Fruit fly (Drosophila melanogaster) whole organism, prepupa: ENCODE measurements around the gene p24-1.
A peak's percentile ranks its signal among the peaks of the same experiment; 100 is the strongest.

Source experiments
- Blimp-1 ChIP-seq: fragments of 200-800 bp; sonication (Bioruptor generic); optimal IDR thresholded peaks from 3 replicates; lab custom pipeline; 2017; ENCODE audit warnings: missing biosample characterization, missing genetic modification characterization, mild to moderate bottlenecking, moderate library complexity, missing genetic modification reagents
- CG15336 ChIP-seq: fragments of 200-800 bp; sonication (Bioruptor generic); IDR thresholded peaks from 2 replicates; pipeline ENCODE4 v1.3.6; 2022; ENCODE audit warnings: missing biosample characterization, missing genetic modification characterization
- CG1621 ChIP-seq: fragments of 200-800 bp; sonication (Bioruptor generic); optimal IDR thresholded peaks from 3 replicates; lab custom pipeline; 2018; ENCODE audit warnings: missing biosample characterization, mild to moderate bottlenecking, missing genetic modification characterization
- CG16779 ChIP-seq: fragments of 200-800 bp; sonication (Bioruptor generic); optimal IDR thresholded peaks from 3 replicates; lab custom pipeline; 2017; ENCODE audit warnings: missing biosample characterization, mild to moderate bottlenecking, missing genetic modification characterization
- CG31627 ChIP-seq: fragments of 200-800 bp; sonication (Bioruptor generic); optimal IDR thresholded peaks from 3 replicates; lab custom pipeline; 2016; ENCODE audit warnings: missing biosample characterization, missing genetic modification characterization
- CG32006 ChIP-seq: fragments of 200-800 bp; sonication (Bioruptor generic); optimal IDR thresholded peaks from 3 replicates; lab custom pipeline; 2017; ENCODE audit warnings: missing biosample characterization, mild to moderate bottlenecking, missing genetic modification characterization
- CG34406 ChIP-seq: fragments of 200-800 bp; sonication (Bioruptor generic); optimal IDR thresholded peaks from 3 replicates; lab custom pipeline; 2016; ENCODE audit warnings: missing biosample characterization, missing genetic modification characterization
- CG3919 ChIP-seq: fragments of 200-800 bp; sonication (Bioruptor generic); optimal IDR thresholded peaks from 3 replicates; lab custom pipeline; 2016; ENCODE audit warnings: missing biosample characterization, missing genetic modification characterization
- CG4318 ChIP-seq: fragments of 200-800 bp; sonication (Bioruptor generic); optimal IDR thresholded peaks from 3 replicates; lab custom pipeline; 2017; ENCODE audit warnings: missing biosample characterization, mild to moderate bottlenecking, missing genetic modification characterization
- CG6163 ChIP-seq: fragments of 200-800 bp; sonication (Bioruptor generic); IDR thresholded peaks from 3 replicates; pipeline ENCODE4 v1.3.6; 2022; ENCODE audit warnings: missing biosample characterization, missing genetic modification characterization
- CG6854 ChIP-seq: fragments of 200-800 bp; sonication (Bioruptor generic); optimal IDR thresholded peaks from 2 replicates; lab custom pipeline; 2017; ENCODE audit warnings: missing biosample characterization, mild to moderate bottlenecking, missing genetic modification characterization
- CG7368 ChIP-seq: fragments of 200-800 bp; sonication (Bioruptor generic); optimal IDR thresholded peaks from 3 replicates; lab custom pipeline; 2016; ENCODE audit warnings: missing biosample characterization, missing genetic modification characterization
- CG8119 ChIP-seq: fragments of 200-800 bp; sonication (Bioruptor generic); IDR thresholded peaks from 3 replicates; pipeline ENCODE4 v1.3.6; 2022; ENCODE audit warnings: missing biosample characterization, missing genetic modification characterization
- CG8319 ChIP-seq: fragments of 200-800 bp; sonication (Bioruptor generic); optimal IDR thresholded peaks from 3 replicates; lab custom pipeline; 2016; ENCODE audit warnings: missing biosample characterization, missing genetic modification characterization
- Eip75B ChIP-seq: fragments of 200-800 bp; sonication (Bioruptor generic); optimal IDR thresholded peaks from 3 replicates; lab custom pipeline; 2016; ENCODE audit warnings: missing biosample characterization, missing genetic modification characterization
- Eip78C ChIP-seq: fragments of 200-800 bp; sonication (Bioruptor generic); peaks from one replicate; lab custom pipeline; 2016; ENCODE audit warnings: missing biosample characterization, missing genetic modification characterization
- Ets21C ChIP-seq: fragments of 200-800 bp; sonication (Bioruptor generic); optimal IDR thresholded peaks from 3 replicates; lab custom pipeline; 2016; ENCODE audit warnings: missing biosample characterization, missing genetic modification characterization
- Ets96B ChIP-seq: fragments of 200-800 bp; optimal IDR thresholded peaks from 2 replicates; lab custom pipeline; 2019; ENCODE audit warnings: missing biosample characterization, mild to moderate bottlenecking, missing genetic modification characterization, moderate library complexity
- Hr38 ChIP-seq: sonication (Bioruptor generic); optimal IDR thresholded peaks from 2 replicates; lab custom pipeline; 2016; ENCODE audit warnings: missing biosample characterization, missing genetic modification characterization
- Hr39 ChIP-seq: fragments of 200-800 bp; sonication (Bioruptor generic); optimal IDR thresholded peaks from 2 replicates; lab custom pipeline; 2016; ENCODE audit warnings: missing biosample characterization, missing genetic modification characterization
- Hr4 ChIP-seq: fragments of 200-800 bp; sonication (Bioruptor generic); optimal IDR thresholded peaks from 3 replicates; lab custom pipeline; 2016; ENCODE audit warnings: missing biosample characterization, missing genetic modification characterization
- Met ChIP-seq: fragments of 200-800 bp; sonication (Bioruptor generic); optimal IDR thresholded peaks from 3 replicates; lab custom pipeline; 2016; ENCODE audit warnings: missing biosample characterization, missing genetic modification characterization
- OdsH ChIP-seq: fragments of 200-800 bp; sonication (Bioruptor generic); optimal IDR thresholded peaks from 3 replicates; lab custom pipeline; 2016; ENCODE audit warnings: missing biosample characterization, missing genetic modification characterization
- Sox14 ChIP-seq: fragments of 200-800 bp; sonication (Bioruptor generic); optimal IDR thresholded peaks from 3 replicates; lab custom pipeline; 2016; ENCODE audit warnings: missing biosample characterization, missing genetic modification characterization
- achi ChIP-seq: fragments of 200-800 bp; sonication (Bioruptor generic); optimal IDR thresholded peaks from 3 replicates; lab custom pipeline; 2016; ENCODE audit warnings: missing biosample characterization, missing genetic modification characterization
- acj6 ChIP-seq: fragments of 200-800 bp; sonication (Bioruptor generic); optimal IDR thresholded peaks from 3 replicates; lab custom pipeline; 2016; ENCODE audit warnings: missing biosample characterization, missing genetic modification characterization
- cyc ChIP-seq: fragments of 200-800 bp; sonication (Bioruptor generic); optimal IDR thresholded peaks from 3 replicates; lab custom pipeline; 2016; ENCODE audit warnings: missing biosample characterization, missing genetic modification characterization
- dac ChIP-seq: fragments of 200-800 bp; sonication (Bioruptor generic); optimal IDR thresholded peaks from 2 replicates; lab custom pipeline; 2017; ENCODE audit warnings: missing biosample characterization, mild to moderate bottlenecking, missing genetic modification characterization
- dsx ChIP-seq: fragments of 200-800 bp; optimal IDR thresholded peaks from 3 replicates; lab custom pipeline; 2019; ENCODE audit warnings: missing biosample characterization, mild to moderate bottlenecking, missing genetic modification characterization, moderate library complexity; ENCODE audit not compliant: poor library complexity, severe bottlenecking
- esn ChIP-seq: fragments of 200-800 bp; sonication (Bioruptor generic); optimal IDR thresholded peaks from 2 replicates; lab custom pipeline; 2016; ENCODE audit warnings: missing biosample characterization, mild to moderate bottlenecking, missing genetic modification characterization, moderate library complexity
- fd59A ChIP-seq: fragments of 200-800 bp; sonication (Bioruptor generic); optimal IDR thresholded peaks from 2 replicates; lab custom pipeline; 2017; ENCODE audit warnings: missing biosample characterization, mild to moderate bottlenecking, missing genetic modification characterization, missing genetic modification reagents
- fd85E ChIP-seq: fragments of 200-800 bp; sonication (Bioruptor generic); optimal IDR thresholded peaks from 3 replicates; lab custom pipeline; 2016; ENCODE audit warnings: missing biosample characterization, missing genetic modification characterization
- fkh ChIP-seq: fragments of 200-800 bp; sonication (Bioruptor generic); optimal IDR thresholded peaks from 3 replicates; lab custom pipeline; 2017; ENCODE audit warnings: missing biosample characterization, mild to moderate bottlenecking, missing genetic modification characterization, moderate library complexity
- lz ChIP-seq: fragments of 200-800 bp; sonication (Bioruptor generic); optimal IDR thresholded peaks from 3 replicates; lab custom pipeline; 2016; ENCODE audit warnings: missing biosample characterization, missing genetic modification characterization
- salr ChIP-seq, 2 experiments: fragments of 200-800 bp; sonication (Bioruptor generic); optimal IDR thresholded peaks; 3 replicates each; lab custom pipeline; 2016 to 2018; ENCODE audit warnings: missing biosample characterization in 2 of 2, missing genetic modification characterization in 2 of 2, mild to moderate bottlenecking in 1 of 2
- ss ChIP-seq, 2 experiments: fragments of 200-800 bp; sonication (Bioruptor generic); optimal IDR thresholded peaks; 2 replicates in 1 of 2; 3 replicates in 1 of 2; lab custom pipeline; 2017 to 2018; ENCODE audit warnings: mild to moderate bottlenecking in 2 of 2, missing biosample characterization in 2 of 2, missing genetic modification characterization in 2 of 2, moderate library complexity in 1 of 2
- svp ChIP-seq: fragments of 200-800 bp; sonication (Bioruptor generic); peaks from one replicate; lab custom pipeline; 2016; ENCODE audit warnings: missing biosample characterization, missing genetic modification characterization
- topi ChIP-seq: fragments of 200-800 bp; sonication (Bioruptor generic); optimal IDR thresholded peaks from 3 replicates; lab custom pipeline; 2016; ENCODE audit warnings: missing biosample characterization, missing genetic modification characterization
- vri ChIP-seq: fragments of 200-800 bp; sonication (Bioruptor generic); optimal IDR thresholded peaks from 3 replicates; lab custom pipeline; 2016; ENCODE audit warnings: missing biosample characterization, mild to moderate bottlenecking, missing genetic modification characterization

p24-1 gene

DNA sequence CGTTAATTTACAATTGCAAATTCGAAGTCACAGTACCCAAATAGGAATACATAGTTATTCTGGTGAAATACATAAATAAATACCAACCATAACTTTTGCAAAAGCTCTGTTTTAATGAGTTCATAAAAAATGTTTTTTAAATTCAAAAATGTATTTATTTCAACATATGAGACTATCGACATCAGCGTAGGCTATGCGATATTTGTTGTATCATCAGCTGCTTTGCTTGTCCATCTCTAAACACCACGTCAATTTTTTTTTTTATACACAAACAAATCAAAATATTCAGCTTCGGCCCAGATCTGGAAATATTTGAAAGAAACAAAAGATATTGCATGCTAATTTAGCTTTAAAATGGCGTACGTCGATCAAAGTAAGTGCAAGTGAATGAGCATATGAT lies 35.8 kb upstream of the p24-1 start, which contains the start of gene CG1840:
Gene CG1840, plus strand, starts transcription at position 211 of the 400 bp plus-strand sequence.
- TF ChIP-seq esn (GFP tag; lab: Kevin White, UChicago) (peak; percentile 35), Hr39 (GFP tag; lab: Kevin White, UChicago) (no peak), Eip78C (peak; percentile 40), cyc (GFP tag; lab: Kevin White, UChicago) (peak; percentile 5)

DNA sequence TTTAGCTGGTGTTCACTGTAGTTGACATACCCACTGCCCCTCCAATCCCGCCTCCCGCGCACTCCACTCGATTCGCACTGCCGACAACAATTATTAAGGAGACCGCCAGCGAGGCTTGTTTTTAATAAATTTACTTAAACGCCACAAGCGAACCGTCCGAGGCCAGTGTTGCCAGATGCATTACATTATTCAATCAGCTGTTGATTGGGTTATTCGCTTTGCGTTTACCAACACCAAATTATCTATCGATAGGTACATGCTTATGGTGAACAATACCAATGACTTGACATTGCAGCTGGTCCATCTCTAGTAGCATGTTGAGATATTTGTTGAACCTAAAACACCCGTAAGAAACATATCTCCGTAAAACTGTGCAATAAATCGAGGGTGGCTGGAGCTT lies 34.6 kb upstream of the p24-1 start, which contains the start of the genes CG10353 and SelG:
Gene CG10353, minus strand, starts transcription at position 187 of the 400 bp plus-strand sequence.
Gene SelG, plus strand, starts transcription at position 309 of the 400 bp plus-strand sequence.
- peak; percentile 25 for TF ChIP-seq Ets21C (GFP tag; lab: Kevin White, UChicago)
- no peak for TF ChIP-seq Blimp-1 (GFP tag; lab: Kevin White, UChicago)
- no peak for TF ChIP-seq fd59A (GFP tag; lab: Kevin White, UChicago)
- TF ChIP-seq svp (GFP tag; lab: Kevin White, UChicago), result peak; percentile 67
- TF ChIP-seq salr (GFP tag; optimal IDR thresholded peaks at IDR 0.05; lab: Kevin White, UChicago), result no peak
- peak; percentile 37 for TF ChIP-seq topi
- peak; percentile 31 for TF ChIP-seq CG31627
- no peak for TF ChIP-seq OdsH (GFP tag; lab: Kevin White, UChicago)
- TF ChIP-seq CG6854 (GFP tag; lab: Kevin White, UChicago), result peak; percentile 14
- TF ChIP-seq lz (GFP tag; lab: Kevin White, UChicago), result peak; percentile 31
- TF ChIP-seq CG15336 (GFP tag; lab: Robert Waterston, UW), result no peak
- no peak for TF ChIP-seq Hr4 (GFP tag; lab: Kevin White, UChicago)
- TF ChIP-seq vri (GFP tag; lab: Kevin White, UChicago), result no peak
- no peak for TF ChIP-seq CG4318 (GFP tag; lab: Kevin White, UChicago)
- no peak for TF ChIP-seq CG7368 (GFP tag; lab: Kevin White, UChicago)
- TF ChIP-seq fkh (GFP tag; lab: Kevin White, UChicago), result peak; percentile 50
- TF ChIP-seq fd85E (GFP tag; lab: Kevin White, UChicago), result no peak
- peak; percentile 70 for TF ChIP-seq Eip78C
- TF ChIP-seq ss (GFP tag; optimal IDR thresholded peaks at IDR 0.05; lab: Kevin White, UChicago), result peak in 1 of 2 experiments; percentile 6
- peak; percentile 71 for TF ChIP-seq CG1621 (tag; lab: Kevin White, UChicago)
- TF ChIP-seq esn (GFP tag; lab: Kevin White, UChicago), result peak; percentile 50
- TF ChIP-seq CG3919, result peak; percentile 34
- TF ChIP-seq Met (GFP tag; lab: Kevin White, UChicago), result peak; percentile 27
- peak; percentile 25 for TF ChIP-seq Hr39 (GFP tag; lab: Kevin White, UChicago)
- peak; percentile 29 for TF ChIP-seq Eip75B (GFP tag; lab: Kevin White, UChicago)
- TF ChIP-seq cyc (GFP tag; lab: Kevin White, UChicago), result peak; percentile 40
- peak; percentile 28 for TF ChIP-seq Sox14 (GFP tag; lab: Kevin White, UChicago)

DNA sequence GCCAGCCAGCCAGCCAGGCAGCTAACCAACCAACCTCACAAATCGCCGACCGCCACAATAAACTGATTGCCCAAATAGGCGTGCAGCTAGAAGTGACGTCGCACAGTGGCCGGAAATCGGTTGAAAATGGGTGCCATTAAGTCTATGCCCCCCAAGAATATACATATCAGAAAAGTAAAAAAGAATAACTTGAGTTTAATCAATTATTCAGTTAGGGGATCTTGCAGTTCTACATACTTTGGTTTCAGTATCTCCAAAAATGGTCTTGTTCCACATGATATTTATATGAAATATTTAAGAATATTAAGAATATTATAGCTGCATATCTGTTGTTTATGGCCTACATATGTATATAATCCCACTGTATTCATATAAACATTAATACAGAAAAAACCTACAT lies 33.0 kb upstream of the p24-1 start:
- TF ChIP-seq CG6163 (GFP tag; lab: Robert Waterston, UW), result no peak
- no peak for TF ChIP-seq lz (GFP tag; lab: Kevin White, UChicago)
- TF ChIP-seq CG32006 (GFP tag; lab: Kevin White, UChicago), result peak; percentile 52
- TF ChIP-seq topi, result no peak
- TF ChIP-seq acj6, result no peak
- TF ChIP-seq CG8119 (GFP tag; lab: Robert Waterston, UW), result peak; percentile 43; the same call in 1 of the 3 replicates
- TF ChIP-seq fd59A (GFP tag; lab: Kevin White, UChicago), result no peak
- TF ChIP-seq svp (GFP tag; lab: Kevin White, UChicago), result no peak
- no peak for TF ChIP-seq achi (GFP tag; lab: Kevin White, UChicago)
- TF ChIP-seq dsx, result no peak
- TF ChIP-seq Hr39 (GFP tag; lab: Kevin White, UChicago), result no peak
- no peak for TF ChIP-seq Ets96B
- no peak for TF ChIP-seq dac (GFP tag; lab: Kevin White, UChicago)
- TF ChIP-seq CG3919, result no peak
- peak; percentile 21 for TF ChIP-seq Eip78C
- no peak for TF ChIP-seq Hr38
- no peak for TF ChIP-seq esn (GFP tag; lab: Kevin White, UChicago)
- no peak for TF ChIP-seq CG8319 (GFP tag; lab: Kevin White, UChicago)
- no peak for TF ChIP-seq CG16779 (tag; lab: Kevin White, UChicago)
- peak; percentile 22 for TF ChIP-seq Hr4 (GFP tag; lab: Kevin White, UChicago)
- peak; percentile 31; the same call in 1 of the 2 replicates for TF ChIP-seq CG15336 (GFP tag; lab: Robert Waterston, UW)
- no peak for TF ChIP-seq ss (GFP tag; optimal IDR thresholded peaks at IDR 0.05; lab: Kevin White, UChicago)
- no peak for TF ChIP-seq CG34406
